Worm (Caenorhabditis elegans): ENCODE data around the gene F59E11.5.

ce11 chrV:8983604-8984003, 11.3 kb upstream of the F59E11.5 start, which contains the start of gene str-86:
- TF ChIP-seq zag-1 (tag; optimal IDR thresholded peaks at IDR 0.05) (no peak), ZK546.5 (tag; optimal IDR thresholded peaks at IDR 0.05) (no peak), aly-2 (tag; optimal IDR thresholded peaks at IDR 0.05) (no peak)

All from whole organism, L3 larva.